Worm (Caenorhabditis elegans) whole organism, L2 larva: Measurements from ENCODE around the gene F10C1.8.

ENCODE experiments used
- C34F6.9 ChIP-seq: fragments of 150-350 bp; optimal IDR thresholded peaks from 2 replicates; lab custom pipeline; 2014; ENCODE audit warnings: missing biosample characterization, missing genetic modification characterization
- F13H6.1 ChIP-seq: sonication (generic microtip); optimal IDR thresholded peaks from 2 replicates; lab custom pipeline; 2016; ENCODE audit warnings: missing genetic modification characterization, missing compliant biosample characterization
- R02D3.7 ChIP-seq: fragments of 150-350 bp; optimal IDR thresholded peaks from 2 replicates; lab custom pipeline; 2014; ENCODE audit warnings: missing biosample characterization, missing genetic modification characterization
- Y55F3AM.14 ChIP-seq: fragments of 200-800 bp; sonication (Bioruptor generic); optimal IDR thresholded peaks from 2 replicates; lab custom pipeline; 2018; ENCODE audit warnings: mild to moderate bottlenecking, missing genetic modification characterization, missing compliant biosample characterization
- aly-2 ChIP-seq: fragments of 150-350 bp; optimal IDR thresholded peaks from 2 replicates; lab custom pipeline; 2014; ENCODE audit warnings: missing biosample characterization, missing genetic modification characterization
- ama-1 ChIP-seq: fragments of 150-350 bp; optimal IDR thresholded peaks from 2 replicates; lab custom pipeline; 2018; ENCODE audit warnings: inconsistent platforms
- ceh-16 ChIP-seq: fragments of 150-350 bp; optimal IDR thresholded peaks from 2 replicates; lab custom pipeline; 2014; ENCODE audit warnings: missing biosample characterization, missing genetic modification characterization
- ceh-82 ChIP-seq: fragments of 150-350 bp; optimal IDR thresholded peaks from 2 replicates; lab custom pipeline; 2014; ENCODE audit warnings: missing biosample characterization, missing genetic modification characterization
- dmd-4 ChIP-seq: sonication (generic microtip); optimal IDR thresholded peaks from 2 replicates; lab custom pipeline; 2017; ENCODE audit warnings: missing biosample characterization, missing genetic modification characterization
- elt-1 ChIP-seq: fragments of 150-350 bp; optimal IDR thresholded peaks from 2 replicates; lab custom pipeline; 2014; ENCODE audit warnings: missing biosample characterization, missing genetic modification characterization
- fos-1 ChIP-seq: fragments of 150-350 bp; optimal IDR thresholded peaks from 2 replicates; lab custom pipeline; 2014; ENCODE audit warnings: missing biosample characterization, missing genetic modification characterization
- gmeb-1 ChIP-seq: fragments of 150-350 bp; optimal IDR thresholded peaks from 2 replicates; lab custom pipeline; 2014; ENCODE audit warnings: missing biosample characterization, missing genetic modification characterization
- lin-11 ChIP-seq: fragments of 150-350 bp; sonication (generic microtip); optimal IDR thresholded peaks from 2 replicates; lab custom pipeline; 2014; ENCODE audit warnings: missing biosample characterization, missing genetic modification characterization, inconsistent platforms, mixed read lengths
- lin-39 ChIP-seq: fragments of 150-350 bp; optimal IDR thresholded peaks from 2 replicates; lab custom pipeline; 2014; ENCODE audit warnings: missing biosample characterization, missing genetic modification reagents, missing genetic modification characterization
- lsy-2 ChIP-seq, 2 experiments: fragments of 150-350 bp in 1 of 2; sonication (generic microtip) in 1 of 2; optimal IDR thresholded peaks; 2 replicates each; lab custom pipeline; 2014 to 2017; ENCODE audit warnings: missing biosample characterization in 2 of 2, missing genetic modification characterization in 2 of 2
- mab-5 ChIP-seq: fragments of 150-350 bp; optimal IDR thresholded peaks from 2 replicates; lab custom pipeline; 2014; ENCODE audit warnings: missing biosample characterization, missing genetic modification characterization
- mbf-1 ChIP-seq: sonication (generic microtip); optimal IDR thresholded peaks from 2 replicates; lab custom pipeline; 2017; ENCODE audit warnings: missing biosample characterization, missing genetic modification characterization
- mdl-1 ChIP-seq, 2 experiments: fragments of 150-350 bp in 1 of 2; sonication (generic microtip) in 1 of 2; optimal IDR thresholded peaks; 2 replicates each; lab custom pipeline; 2017; ENCODE audit warnings: missing biosample characterization in 2 of 2, missing genetic modification characterization in 2 of 2
- nhr-11 ChIP-seq: fragments of 150-350 bp; optimal IDR thresholded peaks from 2 replicates; lab custom pipeline; 2014; ENCODE audit warnings: missing biosample characterization, missing genetic modification characterization
- nhr-12 ChIP-seq: fragments of 150-350 bp; optimal IDR thresholded peaks from 2 replicates; lab custom pipeline; 2014; ENCODE audit warnings: missing biosample characterization, missing genetic modification characterization
- nhr-129 ChIP-seq: fragments of 150-350 bp; optimal IDR thresholded peaks from 2 replicates; lab custom pipeline; 2014; ENCODE audit warnings: missing biosample characterization, missing genetic modification characterization
- nhr-21 ChIP-seq: fragments of 150-350 bp; optimal IDR thresholded peaks from 2 replicates; lab custom pipeline; 2014; ENCODE audit warnings: missing biosample characterization, missing genetic modification characterization
- nhr-23 ChIP-seq: fragments of 150-350 bp; optimal IDR thresholded peaks from 2 replicates; lab custom pipeline; 2014; ENCODE audit warnings: missing biosample characterization, missing genetic modification reagents, missing genetic modification characterization
- nhr-237 ChIP-seq: fragments of 150-350 bp; optimal IDR thresholded peaks from 2 replicates; lab custom pipeline; 2014; ENCODE audit warnings: missing biosample characterization, missing genetic modification characterization
- nhr-25 ChIP-seq: fragments of 150-350 bp; sonication (generic microtip); optimal IDR thresholded peaks from 3 replicates; lab custom pipeline; 2014; ENCODE audit warnings: missing biosample characterization, missing genetic modification characterization
- nhr-6 ChIP-seq: fragments of 150-350 bp; optimal IDR thresholded peaks from 2 replicates; lab custom pipeline; 2014; ENCODE audit warnings: missing biosample characterization, missing genetic modification characterization
- nhr-77 ChIP-seq: fragments of 150-350 bp; optimal IDR thresholded peaks from 2 replicates; lab custom pipeline; 2014; ENCODE audit warnings: missing biosample characterization, missing genetic modification characterization
- peb-1 ChIP-seq: fragments of 150-350 bp; optimal IDR thresholded peaks from 2 replicates; lab custom pipeline; 2014; ENCODE audit warnings: missing biosample characterization, missing genetic modification characterization
- skn-1 ChIP-seq: sonication (generic microtip); optimal IDR thresholded peaks from 2 replicates; lab custom pipeline; 2017; ENCODE audit warnings: missing biosample characterization, missing genetic modification characterization
- sma-3 ChIP-seq: sonication (generic microtip); optimal IDR thresholded peaks from 2 replicates; lab custom pipeline; 2016; ENCODE audit warnings: missing genetic modification reagents, missing genetic modification characterization, missing compliant biosample characterization
- sma-9 ChIP-seq, 2 experiments: fragments of 150-350 bp in 1 of 2; sonication (generic microtip) in 1 of 2; optimal IDR thresholded peaks; 2 replicates each; lab custom pipeline; 2014 to 2016; ENCODE audit warnings: missing genetic modification characterization in 2 of 2, mild to moderate bottlenecking in 1 of 2, missing biosample characterization in 1 of 2, missing compliant biosample characterization in 1 of 2, missing genetic modification reagents in 1 of 2, moderate library complexity in 1 of 2
- unc-39 ChIP-seq: fragments of 150-350 bp; optimal IDR thresholded peaks from 2 replicates; lab custom pipeline; 2014; ENCODE audit warnings: missing biosample characterization, missing genetic modification characterization
- unc-55 ChIP-seq: fragments of 150-350 bp; sonication (generic microtip); optimal IDR thresholded peaks from 3 replicates; lab custom pipeline; 2014; ENCODE audit warnings: missing biosample characterization, missing genetic modification reagents, missing genetic modification characterization
- unc-62 ChIP-seq: fragments of 150-350 bp; optimal IDR thresholded peaks from 2 replicates; lab custom pipeline; 2014; ENCODE audit warnings: missing biosample characterization, missing genetic modification reagents, missing genetic modification characterization
- zag-1 ChIP-seq: fragments of 150-350 bp; optimal IDR thresholded peaks from 2 replicates; lab custom pipeline; 2014; ENCODE audit warnings: missing biosample characterization, missing genetic modification characterization
- ztf-1 ChIP-seq: fragments of 200-800 bp; sonication (Bioruptor generic); conservative IDR thresholded peaks from 2 replicates; pipeline ENCODE4 v1.3.6; 2022; ENCODE audit warnings: missing genetic modification characterization, missing compliant biosample characterization

F10C1.8 gene

ce11 chrII:5790313-5790773, 36.1 kb downstream of the F10C1.8 start, which contains the start of gene lect-2:
Gene lect-2, plus strand, starts transcription at chrII:5790723.
- TF ChIP-seq mab-5 (tag; lab: Kevin White, UChicago) (no peak), skn-1 (tag; lab: Kevin White, UChicago) (no peak), lin-11 (tag; lab: Kevin White, UChicago) (no peak), dmd-4 (tag; lab: Kevin White, UChicago) (no peak), peb-1 (no peak), lin-39 (tag; lab: Kevin White, UChicago) (no peak), unc-55 (GFP tag; lab: Kevin White, UChicago) (no peak), nhr-12 (no peak), lsy-2 (tag; optimal IDR thresholded peaks at IDR 0.05; lab: Kevin White, UChicago) (peak in 1 of 2 experiments; percentile 28), nhr-129 (peak; percentile 40), ztf-1 (GFP tag; lab: Robert Waterston, UW) (no peak), C34F6.9 (tag; lab: Kevin White, UChicago) (peak; percentile 11), elt-1 (tag; lab: Kevin White, UChicago) (peak; percentile 39), fos-1 (no peak), nhr-237 (tag; lab: Kevin White, UChicago) (no peak), zag-1 (tag; lab: Kevin White, UChicago) (no peak), nhr-23 (tag; lab: Kevin White, UChicago) (no peak), nhr-25 (tag; lab: Kevin White, UChicago) (no peak), ama-1 (lab: Kevin White, UChicago) (no peak), aly-2 (no peak), R02D3.7 (tag; lab: Kevin White, UChicago) (no peak), ceh-82 (tag; lab: Kevin White, UChicago) (no peak), gmeb-1 (tag; lab: Kevin White, UChicago) (no peak), nhr-6 (tag; lab: Kevin White, UChicago) (no peak), sma-3 (GFP tag; lab: Kevin White, UChicago) (no peak), ceh-16 (tag; lab: Kevin White, UChicago) (no peak), sma-9 (GFP tag; optimal IDR thresholded peaks at IDR 0.05; lab: Kevin White, UChicago) (peak; percentile 65), sma-9 (tag; optimal IDR thresholded peaks at IDR 0.05; lab: Kevin White, UChicago) (no peak), Y55F3AM.14 (no peak), F13H6.1 (peak; percentile 22)

DNA sequence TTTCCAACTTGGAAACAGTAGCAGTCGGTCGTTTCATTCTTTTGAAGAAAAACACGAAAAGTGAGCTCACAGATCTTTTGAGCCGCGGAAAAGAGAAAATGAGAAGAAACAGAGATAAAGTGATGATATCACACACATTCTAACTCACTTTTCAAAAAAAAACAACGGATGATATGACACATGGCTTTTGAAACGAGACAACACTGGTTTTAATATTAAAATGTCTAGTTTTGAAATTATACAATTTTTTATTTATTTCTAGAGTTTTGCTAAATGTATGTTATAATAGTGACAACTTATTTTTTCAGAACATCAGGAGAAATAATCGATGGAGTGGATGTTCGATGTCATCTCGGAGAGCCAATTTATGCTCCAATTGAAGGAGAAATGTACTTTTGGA, 38.2 kb downstream of the F10C1.8 start, which contains the start of gene K05F1.14:
Gene K05F1.14 (minus strand): TSS at position 101 of the 400 bp plus-strand sequence.
- TF ChIP-seq lsy-2 (tag; optimal IDR thresholded peaks at IDR 0.05; lab: Kevin White, UChicago) (no peak), mab-5 (tag; lab: Kevin White, UChicago) (no peak), ceh-82 (tag; lab: Kevin White, UChicago) (no peak), ama-1 (lab: Kevin White, UChicago) (no peak), unc-62 (GFP tag; lab: Kevin White, UChicago) (no peak), aly-2 (no peak), sma-9 (GFP tag; optimal IDR thresholded peaks at IDR 0.05; lab: Kevin White, UChicago) (no peak), sma-9 (tag; optimal IDR thresholded peaks at IDR 0.05; lab: Kevin White, UChicago) (no peak), nhr-11 (tag; lab: Kevin White, UChicago) (no peak), nhr-77 (tag; lab: Kevin White, UChicago) (no peak)

ce11 chrII:5794195-5794594, 39.9 kb downstream of the F10C1.8 start, which contains the start of gene acdh-8:
Gene acdh-8, plus strand, starts transcription at chrII:5794495.
- no peak for TF ChIP-seq unc-39 (tag; lab: Kevin White, UChicago)
- no peak for TF ChIP-seq mab-5 (tag; lab: Kevin White, UChicago)

- TF ChIP-seq nhr-6 (tag; lab: Kevin White, UChicago) (no peak), nhr-21 (tag; lab: Kevin White, UChicago) (no peak), mdl-1 (tag; optimal IDR thresholded peaks at IDR 0.05; lab: Kevin White, UChicago) (no peak), nhr-129 (no peak), mbf-1 (tag; lab: Kevin White, UChicago) (no peak), lsy-2 (tag; optimal IDR thresholded peaks at IDR 0.05; lab: Kevin White, UChicago) (no peak), lin-11 (tag; lab: Kevin White, UChicago) (no peak)
These were observed 43.2 kb downstream of the F10C1.8 start, which contains the start of the genes msp-63 and msp-142 for ce11 chrII:5797348-5797977. Gene msp-63, minus strand, starts transcription at chrII:5797448. Gene msp-142, plus strand, starts transcription at chrII:5797927.
